Fruit fly (Drosophila melanogaster) whole organism, embryonic: ENCODE data around the gene CG10132.

Experiments
- B-H2 ChIP-seq: fragments of 200-800 bp; sonication (Bioruptor generic); optimal IDR thresholded peaks from 2 replicates; lab custom pipeline; 2018; ENCODE audit warnings: missing biosample characterization, mild to moderate bottlenecking, missing genetic modification characterization
- BEAF-32 ChIP-seq: fragments of 200-800 bp; sonication (Bioruptor generic); optimal IDR thresholded peaks from 3 replicates; lab custom pipeline; 2017; ENCODE audit warnings: missing biosample characterization, missing genetic modification characterization, mild to moderate bottlenecking, moderate library complexity, missing genetic modification reagents
- Bdp1 ChIP-seq: fragments of 200-800 bp; sonication (Bioruptor generic); optimal IDR thresholded peaks from 3 replicates; lab custom pipeline; 2016; ENCODE audit warnings: missing biosample characterization, missing genetic modification characterization
- CG10274 ChIP-seq: fragments of 200-800 bp; sonication (Bioruptor generic); optimal IDR thresholded peaks from 3 replicates; lab custom pipeline; 2017; ENCODE audit warnings: missing biosample characterization, mild to moderate bottlenecking, missing genetic modification characterization
- CG10654 ChIP-seq: fragments of 200-800 bp; sonication (Bioruptor generic); optimal IDR thresholded peaks from 2 replicates; lab custom pipeline; 2016; ENCODE audit warnings: missing biosample characterization, missing genetic modification characterization
- CG12104 ChIP-seq: fragments of 200-800 bp; sonication (Bioruptor generic); optimal IDR thresholded peaks from 3 replicates; lab custom pipeline; 2016; ENCODE audit warnings: missing biosample characterization, missing genetic modification characterization
- CG14860 ChIP-seq: fragments of 200-800 bp; sonication (Bioruptor generic); IDR thresholded peaks from 3 replicates; pipeline ENCODE4 v1.3.6; 2022; ENCODE audit warnings: missing biosample characterization, missing genetic modification characterization; ENCODE audit not compliant: partially characterized antibody
- CG15514 ChIP-seq: fragments of 200-800 bp; sonication (Bioruptor generic); optimal IDR thresholded peaks from 3 replicates; lab custom pipeline; 2017; ENCODE audit warnings: missing biosample characterization, missing genetic modification characterization, mild to moderate bottlenecking, moderate library complexity, missing genetic modification reagents
- CG16813 ChIP-seq: fragments of 200-800 bp; sonication (Bioruptor generic); IDR thresholded peaks from 3 replicates; pipeline ENCODE4 v1.3.6; 2022; ENCODE audit warnings: missing biosample characterization, missing genetic modification characterization; ENCODE audit not compliant: partially characterized antibody
- CG16815 ChIP-seq: fragments of 200-800 bp; sonication (Bioruptor generic); optimal IDR thresholded peaks from 3 replicates; lab custom pipeline; 2017; ENCODE audit warnings: missing biosample characterization, mild to moderate bottlenecking, missing genetic modification characterization
- CG17612 ChIP-seq: fragments of 200-800 bp; sonication (Bioruptor generic); IDR thresholded peaks from 2 replicates; pipeline ENCODE4 v1.3.6; 2022; ENCODE audit warnings: missing biosample characterization, missing genetic modification characterization
- CG18599 ChIP-seq: fragments of 200-800 bp; sonication (Bioruptor generic); optimal IDR thresholded peaks from 3 replicates; lab custom pipeline; 2017; ENCODE audit warnings: missing biosample characterization, missing genetic modification characterization, mild to moderate bottlenecking, moderate library complexity, missing genetic modification reagents
- CG2116 ChIP-seq: fragments of 200-800 bp; sonication (Bioruptor generic); optimal IDR thresholded peaks from 3 replicates; lab custom pipeline; 2018; ENCODE audit warnings: missing biosample characterization, mild to moderate bottlenecking, missing genetic modification characterization
- CG31388 ChIP-seq: fragments of 200-800 bp; sonication (Bioruptor generic); optimal IDR thresholded peaks from 2 replicates; lab custom pipeline; 2016; ENCODE audit warnings: missing biosample characterization, missing genetic modification characterization
- CG33557 ChIP-seq: fragments of 200-800 bp; sonication (Bioruptor generic); optimal IDR thresholded peaks from 2 replicates; lab custom pipeline; 2019; ENCODE audit warnings: missing biosample characterization, mild to moderate bottlenecking, missing genetic modification characterization, moderate library complexity
- CG5180 ChIP-seq: fragments of 200-800 bp; sonication (Bioruptor generic); optimal IDR thresholded peaks from 3 replicates; lab custom pipeline; 2017; ENCODE audit warnings: missing biosample characterization, missing genetic modification characterization, mild to moderate bottlenecking, moderate library complexity, missing genetic modification reagents
- CG6765 ChIP-seq: fragments of 200-800 bp; sonication (Bioruptor generic); optimal IDR thresholded peaks from 3 replicates; lab custom pipeline; 2017; ENCODE audit warnings: missing biosample characterization, mild to moderate bottlenecking, missing genetic modification characterization
- CG6791 ChIP-seq: fragments of 200-800 bp; sonication (Bioruptor generic); IDR thresholded peaks from 3 replicates; pipeline ENCODE4 v1.3.6; 2022; ENCODE audit warnings: missing biosample characterization, missing genetic modification characterization; ENCODE audit not compliant: partially characterized antibody
- CG6854 ChIP-seq: fragments of 200-800 bp; sonication (Bioruptor generic); optimal IDR thresholded peaks from 3 replicates; lab custom pipeline; 2017; ENCODE audit warnings: missing biosample characterization, mild to moderate bottlenecking, missing genetic modification characterization
- CG9817 ChIP-seq: fragments of 200-800 bp; sonication (Bioruptor generic); optimal IDR thresholded peaks from 2 replicates; lab custom pipeline; 2018; ENCODE audit warnings: missing biosample characterization, mild to moderate bottlenecking, missing genetic modification characterization, moderate library complexity
- Dip2 ChIP-seq: fragments of 200-800 bp; sonication (Bioruptor generic); IDR thresholded peaks from 2 replicates; pipeline ENCODE4 v1.3.6; 2022; ENCODE audit warnings: missing biosample characterization, missing genetic modification characterization
- Dp ChIP-seq: fragments of 200-800 bp; sonication (Bioruptor generic); optimal IDR thresholded peaks from 2 replicates; lab custom pipeline; 2018; ENCODE audit warnings: missing biosample characterization, mild to moderate bottlenecking, missing genetic modification characterization, moderate library complexity
- Dref ChIP-seq: fragments of 200-800 bp; sonication (Bioruptor generic); IDR thresholded peaks from 2 replicates; pipeline ENCODE4 v1.3.6; 2022; ENCODE audit warnings: missing biosample characterization, missing genetic modification characterization
- Drgx ChIP-seq: fragments of 200-800 bp; sonication (Bioruptor generic); IDR thresholded peaks from 2 replicates; pipeline ENCODE4 v1.3.6; 2022; ENCODE audit warnings: missing biosample characterization, missing genetic modification characterization
- E2f2 ChIP-seq: fragments of 200-800 bp; sonication (Bioruptor generic); IDR thresholded peaks from 2 replicates; pipeline ENCODE4 v1.3.6; 2022; ENCODE audit warnings: missing biosample characterization, missing genetic modification characterization
- H2.0 ChIP-seq: fragments of 200-800 bp; sonication (Bioruptor generic); IDR thresholded peaks from 2 replicates; pipeline ENCODE4 v1.3.6; 2022; ENCODE audit warnings: missing biosample characterization, missing genetic modification characterization
- MBD-R2 ChIP-seq: fragments of 200-800 bp; sonication (Bioruptor generic); IDR thresholded peaks from 2 replicates; pipeline ENCODE4 v1.3.6; 2022; ENCODE audit warnings: missing biosample characterization, missing genetic modification characterization
- Myb ChIP-seq: fragments of 200-800 bp; sonication (Bioruptor generic); optimal IDR thresholded peaks from 2 replicates; lab custom pipeline; 2016; ENCODE audit warnings: missing biosample characterization, missing genetic modification characterization
- Neu2 ChIP-seq: fragments of 200-800 bp; sonication (Bioruptor generic); optimal IDR thresholded peaks from 3 replicates; lab custom pipeline; 2016; ENCODE audit warnings: missing biosample characterization, missing genetic modification characterization, borderline replicate concordance
- Oaz ChIP-seq: fragments of 200-800 bp; sonication (Bioruptor generic); IDR thresholded peaks from 2 replicates; pipeline ENCODE4 v1.3.6; 2022; ENCODE audit warnings: missing biosample characterization, missing genetic modification characterization
- ato ChIP-seq: fragments of 200-800 bp; sonication (Bioruptor generic); IDR thresholded peaks from 2 replicates; pipeline ENCODE4 v1.3.6; 2022; ENCODE audit warnings: missing biosample characterization, missing genetic modification characterization; ENCODE audit not compliant: partially characterized antibody
- br ChIP-seq: fragments of >200 bp; optimal IDR thresholded peaks from 2 replicates; lab custom pipeline; 2017
- bsh ChIP-seq, 2 experiments: fragments of 200-800 bp; sonication (Bioruptor generic); optimal IDR thresholded peaks; 2 replicates each; lab custom pipeline; 2017 to 2018; ENCODE audit warnings: mild to moderate bottlenecking in 2 of 2, missing biosample characterization in 2 of 2, missing genetic modification characterization in 2 of 2, moderate library complexity in 1 of 2
- chif ChIP-seq, 2 experiments: fragments of 200-800 bp; sonication (Bioruptor generic); optimal IDR thresholded peaks; 3 replicates each; lab custom pipeline; 2016; ENCODE audit warnings: missing biosample characterization in 2 of 2, missing genetic modification characterization in 2 of 2
- corto ChIP-seq: fragments of 200-800 bp; sonication (Bioruptor generic); optimal IDR thresholded peaks from 2 replicates; lab custom pipeline; 2016; ENCODE audit warnings: missing biosample characterization, mild to moderate bottlenecking, missing genetic modification characterization, moderate library complexity
- crp ChIP-seq, 2 experiments: fragments of 200-800 bp; sonication (Bioruptor generic); optimal IDR thresholded peaks; 2 replicates in 1 of 2; 3 replicates in 1 of 2; lab custom pipeline; 2017; ENCODE audit warnings: missing biosample characterization in 2 of 2, missing genetic modification characterization in 2 of 2, mild to moderate bottlenecking in 1 of 2, moderate library complexity in 1 of 2
- disco-r ChIP-seq: fragments of 200-800 bp; sonication (Bioruptor generic); optimal IDR thresholded peaks from 2 replicates; lab custom pipeline; 2016; ENCODE audit warnings: missing biosample characterization, missing genetic modification characterization
- dpn ChIP-seq, 2 experiments: fragments of 200-800 bp; sonication (Bioruptor generic); optimal IDR thresholded peaks; 3 replicates each; lab custom pipeline; 2016; ENCODE audit warnings: missing biosample characterization in 2 of 2, missing genetic modification characterization in 2 of 2
- emc ChIP-seq: fragments of 200-800 bp; sonication (Bioruptor generic); optimal IDR thresholded peaks from 2 replicates; lab custom pipeline; 2016; ENCODE audit warnings: missing biosample characterization, missing genetic modification characterization
- ewg ChIP-seq: fragments of 200-800 bp; sonication (Bioruptor generic); optimal IDR thresholded peaks from 3 replicates; lab custom pipeline; 2017; ENCODE audit warnings: mild to moderate bottlenecking, missing biosample characterization, missing genetic modification reagents, missing genetic modification characterization
- fd64A ChIP-seq: fragments of 200-800 bp; sonication (Bioruptor generic); optimal IDR thresholded peaks from 3 replicates; lab custom pipeline; 2018; ENCODE audit warnings: missing biosample characterization, mild to moderate bottlenecking, missing genetic modification characterization
- gsb-n ChIP-seq: fragments of 200-800 bp; sonication (Bioruptor generic); optimal IDR thresholded peaks from 3 replicates; lab custom pipeline; 2018; ENCODE audit warnings: missing biosample characterization, mild to moderate bottlenecking, missing genetic modification characterization
- hth ChIP-seq: fragments of >200 bp; optimal IDR thresholded peaks from 2 replicates; lab custom pipeline; 2017; ENCODE audit warnings: inconsistent platforms
- lbe ChIP-seq: fragments of 200-800 bp; sonication (Bioruptor generic); optimal IDR thresholded peaks from 2 replicates; lab custom pipeline; 2016; ENCODE audit warnings: missing biosample characterization, mild to moderate bottlenecking, missing genetic modification characterization
- nerfin-2 ChIP-seq: fragments of 200-800 bp; sonication (Bioruptor generic); IDR thresholded peaks from 2 replicates; pipeline ENCODE4 v1.3.6; 2022; ENCODE audit warnings: missing biosample characterization, missing genetic modification characterization; ENCODE audit not compliant: partially characterized antibody
- sisA ChIP-seq: fragments of 200-800 bp; sonication (Bioruptor generic); IDR thresholded peaks from 2 replicates; pipeline ENCODE4 v1.3.6; 2022; ENCODE audit warnings: missing biosample characterization, missing genetic modification characterization
- slp2 ChIP-seq: fragments of 200-800 bp; sonication (Bioruptor generic); optimal IDR thresholded peaks from 2 replicates; lab custom pipeline; 2016; ENCODE audit warnings: missing biosample characterization, missing genetic modification characterization
- tx ChIP-seq: fragments of 200-800 bp; sonication (Bioruptor generic); optimal IDR thresholded peaks from 2 replicates; lab custom pipeline; 2016; ENCODE audit warnings: missing biosample characterization, missing genetic modification characterization
- z ChIP-seq: fragments of 200-800 bp; sonication (Bioruptor generic); IDR thresholded peaks from 3 replicates; pipeline ENCODE4 v1.3.6; 2022; ENCODE audit warnings: missing biosample characterization, missing genetic modification characterization
- zen2 ChIP-seq: fragments of 200-800 bp; sonication (Bioruptor generic); IDR thresholded peaks from 3 replicates; pipeline ENCODE4 v1.3.6; 2022; ENCODE audit warnings: missing biosample characterization, missing genetic modification characterization; ENCODE audit not compliant: partially characterized antibody

Gene CG10132

DNA sequence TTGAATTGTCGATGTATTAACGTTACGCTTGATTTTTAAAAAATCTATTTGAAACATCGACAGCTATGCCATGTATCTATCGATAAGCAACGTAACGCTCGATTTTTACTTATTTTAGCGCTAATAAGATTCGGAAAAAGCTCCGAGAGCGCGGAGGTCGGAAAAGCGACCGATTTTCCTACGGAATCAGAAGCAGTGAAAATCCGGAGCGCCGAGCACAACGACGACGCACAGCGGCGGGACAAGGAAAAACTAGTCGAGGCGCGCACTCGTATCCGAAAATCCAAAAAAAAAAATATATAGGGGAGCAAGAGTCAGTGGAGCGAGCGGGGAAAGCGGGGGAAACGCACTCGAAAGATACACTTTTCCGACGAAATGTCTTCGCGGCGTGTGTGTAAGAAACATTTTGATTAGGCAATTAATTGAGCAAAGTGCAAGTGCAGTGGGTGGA, at the start of gene CG10132 (continued):
- TF ChIP-seq CG6791 (GFP tag; lab: Robert Waterston, UW) (peak; percentile 56; the same call in 1 of the 3 replicates), Dp (GFP tag; lab: Kevin White, UChicago) (peak; percentile 29), Dip2 (GFP tag; lab: Robert Waterston, UW) (no peak), CG6765 (GFP tag; lab: Kevin White, UChicago) (no peak), Bdp1 (GFP tag; lab: Kevin White, UChicago) (no peak), chif (GFP tag; optimal IDR thresholded peaks at IDR 0.05; lab: Kevin White, UChicago) (no peak), CG10274 (GFP tag; lab: Kevin White, UChicago) (no peak), CG18599 (GFP tag; lab: Kevin White, UChicago) (peak; percentile 0), BEAF-32 (GFP tag; lab: Kevin White, UChicago) (peak; percentile 25), Oaz (no peak), CG33557 (GFP tag; lab: Kevin White, UChicago) (no peak), CG12104 (GFP tag; lab: Kevin White, UChicago) (no peak), CG5180 (GFP tag; lab: Kevin White, UChicago) (no peak), Myb (GFP tag; lab: Kevin White, UChicago) (peak; percentile 86), fd64A (GFP tag; lab: Kevin White, UChicago) (no peak), CG9817 (tag; lab: Kevin White, UChicago) (no peak), crp (GFP tag; optimal IDR thresholded peaks at IDR 0.05; lab: Kevin White, UChicago) (no peak), CG16815 (GFP tag; lab: Kevin White, UChicago) (no peak), ato (peak; percentile 53), dpn (GFP tag; optimal IDR thresholded peaks at IDR 0.05; lab: Kevin White, UChicago) (no peak), CG6854 (GFP tag; lab: Kevin White, UChicago) (no peak), lbe (GFP tag; lab: Kevin White, UChicago) (no peak), br (lab: Kevin White, UChicago) (no peak), zen2 (GFP tag; lab: Robert Waterston, UW) (peak; percentile 75), corto (no peak), sisA (GFP tag; lab: Robert Waterston, UW) (no peak), CG31388 (GFP tag; lab: Kevin White, UChicago) (no peak), CG17612 (GFP tag; lab: Robert Waterston, UW) (no peak), bsh (GFP tag; optimal IDR thresholded peaks at IDR 0.05; lab: Kevin White, UChicago) (no peak), nerfin-2 (GFP tag; lab: Robert Waterston, UW) (peak; percentile 26; the same call in 1 of the 2 replicates), Drgx (GFP tag; lab: Robert Waterston, UW) (0 out of 2 replicates have a peak, but pooled peaks have one; percentile 14), gsb-n (tag; lab: Kevin White, UChicago) (no peak), slp2 (GFP tag; lab: Kevin White, UChicago) (no peak), emc (no peak), ewg (GFP tag; lab: Kevin White, UChicago) (peak; percentile 32), CG2116 (GFP tag; lab: Kevin White, UChicago) (peak; percentile 21), MBD-R2 (GFP tag; lab: Robert Waterston, UW) (0 out of 2 replicates have a peak, but pooled peaks have one; percentile 10), hth (lab: Kevin White, UChicago) (no peak), CG14860 (GFP tag; lab: Robert Waterston, UW) (0 out of 3 replicates have a peak, but pooled peaks have one; percentile 58), tx (GFP tag; lab: Kevin White, UChicago) (no peak), disco-r (no peak), z (GFP tag; lab: Robert Waterston, UW) (peak; percentile 58; the same call in 1 of the 3 replicates), B-H2 (no peak), H2.0 (GFP tag; lab: Robert Waterston, UW) (no peak), E2f2 (GFP tag; lab: Robert Waterston, UW) (peak; percentile 47), Dref (GFP tag; lab: Robert Waterston, UW) (peak; percentile 58), CG16813 (peak; percentile 53; the same call in 2 of the 3 replicates), CG15514 (GFP tag; lab: Kevin White, UChicago) (peak; percentile 40), CG10654 (no peak), Neu2 (GFP tag; lab: Kevin White, UChicago) (no peak)
